Worm (Caenorhabditis elegans) whole organism, mixed stage, embryonic: ENCODE data around the gene F44D12.8.

Experiments
- M03D4.4 ChIP-seq: sonication (generic microtip); optimal IDR thresholded peaks from 2 replicates; lab custom pipeline; 2017; ENCODE audit warnings: mild to moderate bottlenecking, missing genetic modification characterization, missing compliant biosample characterization
- bed-3 ChIP-seq: fragments of 200-800 bp; sonication (Bioruptor generic); optimal IDR thresholded peaks from 3 replicates; lab custom pipeline; 2018; ENCODE audit warnings: mild to moderate bottlenecking, missing genetic modification characterization, moderate library complexity, missing compliant biosample characterization
- blmp-1 ChIP-seq: fragments of 150-350 bp; optimal IDR thresholded peaks from 2 replicates; lab custom pipeline; 2014; ENCODE audit warnings: missing biosample characterization, missing genetic modification characterization
- ceh-39 ChIP-seq: fragments of 150-350 bp; optimal IDR thresholded peaks from 2 replicates; lab custom pipeline; 2014; ENCODE audit warnings: missing biosample characterization, missing genetic modification characterization
- ceh-43 ChIP-seq: fragments of 200-800 bp; sonication (Bioruptor generic); optimal IDR thresholded peaks from 2 replicates; lab custom pipeline; 2018; ENCODE audit warnings: mild to moderate bottlenecking, missing genetic modification characterization, moderate library complexity, missing compliant biosample characterization
- ceh-83 ChIP-seq: fragments of 200-800 bp; sonication (Bioruptor generic); optimal IDR thresholded peaks from 2 replicates; lab custom pipeline; 2018; ENCODE audit warnings: mild to moderate bottlenecking, missing genetic modification characterization, missing compliant biosample characterization
- ces-1 ChIP-seq: fragments of 150-350 bp; optimal IDR thresholded peaks from 2 replicates; lab custom pipeline; 2014; ENCODE audit warnings: missing biosample characterization, missing genetic modification reagents, missing genetic modification characterization
- cnd-1 ChIP-seq: fragments of 200-800 bp; sonication (Bioruptor generic); optimal IDR thresholded peaks from 2 replicates; lab custom pipeline; 2018; ENCODE audit warnings: mild to moderate bottlenecking, missing genetic modification characterization, missing compliant biosample characterization
- drap-1 ChIP-seq: fragments of 200-800 bp; sonication (Bioruptor generic); optimal IDR thresholded peaks from 3 replicates; lab custom pipeline; 2018; ENCODE audit warnings: mild to moderate bottlenecking, missing genetic modification characterization, missing compliant biosample characterization
- elt-1 ChIP-seq: sonication (generic microtip); optimal IDR thresholded peaks from 2 replicates; lab custom pipeline; 2017; ENCODE audit warnings: missing genetic modification characterization, mild to moderate bottlenecking, missing compliant biosample characterization, antibody characterized with exemption, moderate library complexity, borderline replicate concordance; ENCODE audit not compliant: insufficient read depth
- elt-3 ChIP-seq: fragments of 150-350 bp; optimal IDR thresholded peaks from 2 replicates; lab custom pipeline; 2014; ENCODE audit warnings: missing biosample characterization, missing genetic modification characterization
- ham-2 ChIP-seq: fragments of 200-800 bp; sonication (Bioruptor generic); optimal IDR thresholded peaks from 2 replicates; lab custom pipeline; 2018; ENCODE audit warnings: mild to moderate bottlenecking, missing genetic modification characterization, missing compliant biosample characterization
- hlh-1 ChIP-seq: fragments of 150-350 bp; optimal IDR thresholded peaks from 2 replicates; lab custom pipeline; 2014; ENCODE audit warnings: missing biosample characterization, missing genetic modification reagents, missing genetic modification characterization
- lin-13 ChIP-seq: fragments of 150-350 bp; optimal IDR thresholded peaks from 2 replicates; lab custom pipeline; 2014; ENCODE audit warnings: missing biosample characterization, missing genetic modification characterization
- lin-32 ChIP-seq: fragments of 200-800 bp; sonication (Bioruptor generic); optimal IDR thresholded peaks from 2 replicates; lab custom pipeline; 2018; ENCODE audit warnings: mild to moderate bottlenecking, missing genetic modification characterization, missing compliant biosample characterization
- lsy-2 ChIP-seq: fragments of 150-350 bp; optimal IDR thresholded peaks from 2 replicates; lab custom pipeline; 2014; ENCODE audit warnings: missing biosample characterization, missing genetic modification characterization
- mep-1 ChIP-seq: fragments of 150-350 bp; optimal IDR thresholded peaks from 2 replicates; lab custom pipeline; 2017; ENCODE audit warnings: missing biosample characterization, missing genetic modification reagents, missing genetic modification characterization, inconsistent platforms
- mls-2 ChIP-seq: sonication (generic microtip); optimal IDR thresholded peaks from 2 replicates; lab custom pipeline; 2016; ENCODE audit warnings: mild to moderate bottlenecking, missing genetic modification characterization, moderate library complexity, missing compliant biosample characterization
- nhr-12 ChIP-seq: fragments of 150-350 bp; optimal IDR thresholded peaks from 2 replicates; lab custom pipeline; 2014; ENCODE audit warnings: missing biosample characterization, missing genetic modification characterization
- nhr-2 ChIP-seq: fragments of 150-350 bp; optimal IDR thresholded peaks from 2 replicates; lab custom pipeline; 2014; ENCODE audit warnings: missing biosample characterization, missing genetic modification characterization
- nhr-237 ChIP-seq: fragments of 150-350 bp; optimal IDR thresholded peaks from 2 replicates; lab custom pipeline; 2014; ENCODE audit warnings: missing biosample characterization, missing genetic modification characterization
- nhr-28 ChIP-seq: fragments of 150-350 bp; optimal IDR thresholded peaks from 2 replicates; lab custom pipeline; 2014; ENCODE audit warnings: missing biosample characterization, missing genetic modification characterization
- pha-4 ChIP-seq: fragments of 150-350 bp; optimal IDR thresholded peaks from 2 replicates; lab custom pipeline; 2018; ENCODE audit warnings: missing biosample characterization, missing genetic modification reagents, missing genetic modification characterization
- sem-2 ChIP-seq: fragments of 200-800 bp; sonication (Bioruptor generic); optimal IDR thresholded peaks from 2 replicates; lab custom pipeline; 2018; ENCODE audit warnings: mild to moderate bottlenecking, missing genetic modification characterization, missing compliant biosample characterization
- snpc-4 ChIP-seq: fragments of 150-350 bp; optimal IDR thresholded peaks from 2 replicates; lab custom pipeline; 2014; ENCODE audit warnings: missing biosample characterization, missing genetic modification characterization
- sptf-1 ChIP-seq: sonication (generic microtip); optimal IDR thresholded peaks from 2 replicates; lab custom pipeline; 2017; ENCODE audit warnings: mild to moderate bottlenecking, missing genetic modification characterization, moderate library complexity, missing compliant biosample characterization
- tbx-8 ChIP-seq: fragments of 200-800 bp; sonication (Bioruptor generic); optimal IDR thresholded peaks from 2 replicates; lab custom pipeline; 2018; ENCODE audit warnings: mild to moderate bottlenecking, missing genetic modification characterization, moderate library complexity, missing compliant biosample characterization
- unc-62 ChIP-seq: fragments of 150-350 bp; optimal IDR thresholded peaks from 2 replicates; lab custom pipeline; 2014; ENCODE audit warnings: missing biosample characterization, missing genetic modification reagents, missing genetic modification characterization
- zip-8 ChIP-seq: fragments of 150-350 bp; optimal IDR thresholded peaks from 2 replicates; lab custom pipeline; 2014; ENCODE audit warnings: missing biosample characterization, missing genetic modification characterization
- ztf-11 ChIP-seq: fragments of 150-350 bp; optimal IDR thresholded peaks from 2 replicates; lab custom pipeline; 2014; ENCODE audit warnings: missing biosample characterization, missing genetic modification characterization

Gene F44D12.8

ce11 chrIV:10022991-10023390 is at the start of gene F44D12.8:
Gene F44D12.8 (plus strand): TSS chrIV:10023291.
- TF ChIP-seq lsy-2 (tag; lab: Kevin White, UChicago) (no peak), lin-32 (GFP tag; lab: Kevin White, UChicago) (no peak), pha-4 (tag; lab: Kevin White, UChicago) (no peak), nhr-28 (tag; lab: Kevin White, UChicago) (no peak)

DNA sequence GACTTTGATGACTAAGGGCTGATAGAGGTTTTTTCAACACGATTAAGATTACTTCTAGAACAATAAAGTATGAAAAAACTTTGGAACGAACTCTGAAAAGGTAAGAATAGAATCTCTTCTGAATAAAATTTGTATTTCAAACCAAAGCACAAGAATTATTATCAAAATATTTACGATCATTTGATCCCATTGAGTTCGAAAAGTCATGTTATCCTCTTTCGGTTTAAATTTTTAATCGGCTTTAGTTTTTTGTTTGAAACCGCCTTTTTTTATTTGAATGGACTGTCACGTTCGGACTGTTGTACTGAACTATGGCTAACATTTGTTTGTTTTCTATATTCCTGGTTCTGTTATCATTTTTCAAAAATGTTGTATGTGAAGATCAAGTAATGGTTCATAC is 48.7 kb upstream of the F44D12.8 start, which contains the start of gene C47E12.9:
Gene C47E12.9 (plus strand): TSS at position 301 of the 400 bp plus-strand sequence.
- TF ChIP-seq lin-13 (tag; lab: Kevin White, UChicago), result no peak
- TF ChIP-seq sptf-1 (tag; lab: Kevin White, UChicago), result no peak
- TF ChIP-seq cnd-1 (tag; lab: Kevin White, UChicago), result no peak
- no peak for TF ChIP-seq ceh-83
- no peak for TF ChIP-seq ces-1 (GFP tag; lab: Kevin White, UChicago)
- no peak for TF ChIP-seq elt-3 (tag; lab: Kevin White, UChicago)

DNA sequence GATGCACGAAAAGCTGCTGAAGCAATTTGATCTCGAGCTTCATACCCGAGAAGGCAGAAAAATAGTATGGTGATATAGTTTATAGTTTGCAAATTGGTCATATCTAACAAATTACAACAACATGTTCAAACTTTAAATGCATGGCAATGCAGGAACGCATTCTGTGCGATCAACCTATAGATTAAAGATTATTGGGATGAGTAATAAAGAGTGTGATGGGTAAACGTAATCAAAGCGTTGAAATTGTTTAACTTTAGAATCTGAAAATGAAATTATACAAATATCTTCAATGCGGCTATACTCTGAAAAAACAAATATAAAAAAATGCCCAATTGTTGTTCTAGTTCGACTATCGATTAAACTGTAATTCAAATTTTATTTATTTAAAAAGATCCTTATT is 46.8 kb upstream of the F44D12.8 start, which contains the start of gene C47E12.14:
Gene C47E12.14 (minus strand): TSS at position 101 of the 400 bp plus-strand sequence.
- no peak for TF ChIP-seq blmp-1 (tag; lab: Kevin White, UChicago)
- no peak for TF ChIP-seq ceh-43
- no peak for TF ChIP-seq sptf-1 (tag; lab: Kevin White, UChicago)
- TF ChIP-seq elt-3 (tag; lab: Kevin White, UChicago), result no peak
- TF ChIP-seq bed-3 (GFP tag; lab: Kevin White, UChicago), result no peak
- TF ChIP-seq mep-1 (tag; lab: Kevin White, UChicago), result no peak
- no peak for TF ChIP-seq drap-1 (GFP tag; lab: Kevin White, UChicago)

- peak; percentile 83 for TF ChIP-seq hlh-1
- TF ChIP-seq unc-62 (GFP tag; lab: Kevin White, UChicago), result no peak
Measured at ce11 chrIV:9977602-9978172, 45.4 kb upstream of the F44D12.8 start, which contains the start of gene dhp-2. Gene dhp-2 (plus strand): TSS chrIV:9978122.

- TF ChIP-seq nhr-2 (tag; lab: Kevin White, UChicago), result no peak
- TF ChIP-seq drap-1 (GFP tag; lab: Kevin White, UChicago), result no peak
- no peak for TF ChIP-seq ztf-11
- no peak for TF ChIP-seq nhr-12 (tag; lab: Kevin White, UChicago)
- TF ChIP-seq pha-4 (tag; lab: Kevin White, UChicago), result no peak
- no peak for TF ChIP-seq nhr-237 (tag; lab: Kevin White, UChicago)
- TF ChIP-seq unc-62 (GFP tag; lab: Kevin White, UChicago), result no peak
- TF ChIP-seq blmp-1 (tag; lab: Kevin White, UChicago), result no peak
- TF ChIP-seq mep-1 (tag; lab: Kevin White, UChicago), result no peak
- TF ChIP-seq zip-8 (tag; lab: Kevin White, UChicago), result no peak
- no peak for TF ChIP-seq tbx-8 (GFP tag; lab: Kevin White, UChicago)
Measured at ce11 chrIV:9982226-9982794, 40.8 kb upstream of the F44D12.8 start, which contains the start of gene rrp-1. Gene rrp-1 (minus strand): TSS chrIV:9982276.

DNA sequence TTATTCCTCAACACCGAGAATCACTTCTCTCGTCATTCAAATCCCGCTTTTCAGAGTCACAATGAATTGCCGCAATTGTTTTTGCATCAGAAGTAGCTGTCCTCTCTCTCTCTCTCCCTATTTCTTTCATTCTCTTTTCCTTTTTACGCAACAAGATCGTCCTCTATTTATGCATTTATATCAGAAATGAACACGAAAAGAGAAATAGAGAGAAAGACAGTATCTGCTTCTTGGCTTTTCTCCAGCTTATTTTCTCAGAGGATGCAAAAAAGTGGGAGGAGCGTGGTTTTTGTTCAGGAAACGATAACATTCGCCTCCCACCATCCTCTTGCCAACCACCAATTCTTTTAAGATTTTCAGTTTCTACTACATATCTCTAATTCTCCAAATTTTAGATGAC is 40.2 kb upstream of the F44D12.8 start, which contains the start of gene mam-2:
Gene mam-2 (plus strand): TSS at position 301 of the 400 bp plus-strand sequence.
- TF ChIP-seq cnd-1 (tag; lab: Kevin White, UChicago) (no peak), ham-2 (GFP tag; lab: Kevin White, UChicago) (peak; percentile 33)

ce11 chrIV:9989416-9989815 is 33.7 kb upstream of the F44D12.8 start:
- TF ChIP-seq M03D4.4 (tag; lab: Kevin White, UChicago) (no peak), cnd-1 (tag; lab: Kevin White, UChicago) (no peak), mls-2 (tag; lab: Kevin White, UChicago) (no peak), nhr-237 (tag; lab: Kevin White, UChicago) (no peak), hlh-1 (no peak), ceh-43 (no peak), mep-1 (tag; lab: Kevin White, UChicago) (no peak), zip-8 (tag; lab: Kevin White, UChicago) (no peak), sem-2 (GFP tag; lab: Kevin White, UChicago) (no peak), sptf-1 (tag; lab: Kevin White, UChicago) (no peak), bed-3 (GFP tag; lab: Kevin White, UChicago) (no peak), nhr-28 (tag; lab: Kevin White, UChicago) (no peak), ceh-39 (tag; lab: Kevin White, UChicago) (no peak), ceh-83 (no peak), elt-1 (tag; lab: Kevin White, UChicago) (no peak), nhr-12 (tag; lab: Kevin White, UChicago) (no peak), lsy-2 (tag; lab: Kevin White, UChicago) (no peak), snpc-4 (tag; lab: Kevin White, UChicago) (no peak)
